Fruit fly (Drosophila melanogaster) whole organism, embryonic: ENCODE measurements around the gene Sulf1.

Experiments
- Atf3 ChIP-seq: fragments of 200-800 bp; sonication (Bioruptor generic); optimal IDR thresholded peaks from 3 replicates; lab custom pipeline; 2016; ENCODE audit warnings: missing biosample characterization, missing genetic modification characterization
- B-H1 ChIP-seq: fragments of 200-800 bp; sonication (Bioruptor generic); IDR thresholded peaks from 3 replicates; pipeline ENCODE4 v1.3.6; 2022; ENCODE audit warnings: missing biosample characterization, missing genetic modification characterization
- CG12299 ChIP-seq: fragments of 200-800 bp; sonication (Bioruptor generic); optimal IDR thresholded peaks from 2 replicates; lab custom pipeline; 2018; ENCODE audit warnings: missing biosample characterization, mild to moderate bottlenecking, missing genetic modification characterization
- CG12391 ChIP-seq: fragments of 200-800 bp; sonication (Bioruptor generic); optimal IDR thresholded peaks from 3 replicates; lab custom pipeline; 2018; ENCODE audit warnings: missing biosample characterization, mild to moderate bottlenecking, missing genetic modification characterization, moderate library complexity
- CG13296 ChIP-seq: fragments of 200-800 bp; sonication (Bioruptor generic); optimal IDR thresholded peaks from 3 replicates; lab custom pipeline; 2018; ENCODE audit warnings: missing biosample characterization, mild to moderate bottlenecking, missing genetic modification characterization
- CG15011 ChIP-seq: fragments of 200-800 bp; sonication (Bioruptor generic); optimal IDR thresholded peaks from 3 replicates; lab custom pipeline; 2018; ENCODE audit warnings: missing biosample characterization, mild to moderate bottlenecking, missing genetic modification characterization
- CG15073 ChIP-seq: fragments of 200-800 bp; sonication (Bioruptor generic); optimal IDR thresholded peaks from 2 replicates; lab custom pipeline; 2016; ENCODE audit warnings: missing biosample characterization, missing genetic modification characterization
- CG1602 ChIP-seq: fragments of 200-800 bp; sonication (Bioruptor generic); optimal IDR thresholded peaks from 3 replicates; lab custom pipeline; 2016; ENCODE audit warnings: missing biosample characterization, missing genetic modification characterization
- CG31388 ChIP-seq: fragments of 200-800 bp; sonication (Bioruptor generic); optimal IDR thresholded peaks from 2 replicates; lab custom pipeline; 2016; ENCODE audit warnings: missing biosample characterization, missing genetic modification characterization
- CG4707 ChIP-seq: fragments of 200-800 bp; sonication (Bioruptor generic); optimal IDR thresholded peaks from 2 replicates; lab custom pipeline; 2018; ENCODE audit warnings: missing biosample characterization, mild to moderate bottlenecking, missing genetic modification characterization, moderate library complexity
- CG4854 ChIP-seq: fragments of 200-800 bp; sonication (Bioruptor generic); optimal IDR thresholded peaks from 2 replicates; lab custom pipeline; 2016; ENCODE audit warnings: missing biosample characterization, missing genetic modification characterization, inconsistent platforms
- CG6791 ChIP-seq: fragments of 200-800 bp; sonication (Bioruptor generic); IDR thresholded peaks from 3 replicates; pipeline ENCODE4 v1.3.6; 2022; ENCODE audit warnings: missing biosample characterization, missing genetic modification characterization; ENCODE audit not compliant: partially characterized antibody
- CG7839 ChIP-seq: fragments of 200-800 bp; sonication (Bioruptor generic); optimal IDR thresholded peaks from 3 replicates; lab custom pipeline; 2018; ENCODE audit warnings: missing biosample characterization, mild to moderate bottlenecking, missing genetic modification characterization, moderate library complexity
- CG7928 ChIP-seq: fragments of 200-800 bp; sonication (Bioruptor generic); optimal IDR thresholded peaks from 2 replicates; lab custom pipeline; 2017; ENCODE audit warnings: missing biosample characterization, mild to moderate bottlenecking, missing genetic modification characterization
- CG7963 ChIP-seq: fragments of 200-800 bp; sonication (Bioruptor generic); IDR thresholded peaks from 3 replicates; pipeline ENCODE4 v1.3.6; 2022; ENCODE audit warnings: missing biosample characterization, missing genetic modification characterization; ENCODE audit not compliant: partially characterized antibody
- CG9609 ChIP-seq: fragments of 200-800 bp; sonication (Bioruptor generic); optimal IDR thresholded peaks from 3 replicates; lab custom pipeline; 2016; ENCODE audit warnings: missing biosample characterization, missing genetic modification characterization
- CG9932 ChIP-seq: fragments of 200-800 bp; sonication (Bioruptor generic); IDR thresholded peaks from 2 replicates; pipeline ENCODE4 v1.3.6; 2022; ENCODE audit warnings: missing biosample characterization, missing genetic modification characterization
- Chrac-16 ChIP-seq: fragments of 200-800 bp; sonication (Bioruptor generic); optimal IDR thresholded peaks from 3 replicates; lab custom pipeline; 2016; ENCODE audit warnings: missing biosample characterization, missing genetic modification characterization
- Dll ChIP-seq: fragments of 200-800 bp; sonication (Bioruptor generic); IDR thresholded peaks from 4 replicates; pipeline ENCODE4 v1.3.6; 2022; ENCODE audit warnings: missing biosample characterization, missing genetic modification characterization; ENCODE audit not compliant: partially characterized antibody
- Fer1 ChIP-seq: fragments of 200-800 bp; sonication (Bioruptor generic); optimal IDR thresholded peaks from 2 replicates; lab custom pipeline; 2017; ENCODE audit warnings: missing biosample characterization, mild to moderate bottlenecking, missing genetic modification characterization
- Fer3 ChIP-seq: fragments of 200-800 bp; sonication (Bioruptor generic); optimal IDR thresholded peaks from 2 replicates; lab custom pipeline; 2018; ENCODE audit warnings: missing biosample characterization, mild to moderate bottlenecking, missing genetic modification characterization, moderate library complexity
- H15 ChIP-seq: fragments of 200-800 bp; sonication (Bioruptor generic); IDR thresholded peaks from 3 replicates; pipeline ENCODE4 v1.3.6; 2022; ENCODE audit warnings: missing biosample characterization, missing genetic modification characterization
- Mrtf ChIP-seq: fragments of 200-800 bp; sonication (Bioruptor generic); IDR thresholded peaks from 3 replicates; pipeline ENCODE4 v1.3.6; 2022; ENCODE audit warnings: missing biosample characterization, missing genetic modification characterization
- Nf-YA ChIP-seq: fragments of 200-800 bp; sonication (Bioruptor generic); IDR thresholded peaks from 2 replicates; pipeline ENCODE4 v1.3.6; 2022; ENCODE audit warnings: missing biosample characterization, missing genetic modification characterization
- NfI ChIP-seq: fragments of 200-800 bp; sonication (Bioruptor generic); optimal IDR thresholded peaks from 3 replicates; lab custom pipeline; 2018; ENCODE audit warnings: missing biosample characterization, mild to moderate bottlenecking, missing genetic modification characterization, moderate library complexity
- Sry-β ChIP-seq: fragments of 200-800 bp; sonication (Bioruptor generic); optimal IDR thresholded peaks from 2 replicates; lab custom pipeline; 2018; ENCODE audit warnings: missing biosample characterization, mild to moderate bottlenecking, missing genetic modification characterization, moderate library complexity
- Ssrp ChIP-seq: fragments of 200-800 bp; sonication (Bioruptor generic); optimal IDR thresholded peaks from 2 replicates; lab custom pipeline; 2018; ENCODE audit warnings: missing biosample characterization, mild to moderate bottlenecking, missing genetic modification characterization, moderate library complexity
- Stat92E ChIP-seq, 3 experiments: fragments of >200 bp in 2 of 3; fragments of 200-800 bp in 1 of 3; sonication (Bioruptor generic) in 1 of 3; optimal IDR thresholded peaks; 2 replicates each; lab custom pipeline; 2017 to 2019; ENCODE audit warnings: missing biosample characterization in 3 of 3, missing genetic modification characterization in 3 of 3, mild to moderate bottlenecking in 1 of 3, moderate library complexity in 1 of 3
- Tbp ChIP-seq: fragments of >200 bp; optimal IDR thresholded peaks from 2 replicates; lab custom pipeline; 2018; ENCODE audit warnings: missing biosample characterization, missing genetic modification characterization
- ap ChIP-seq: fragments of 200-800 bp; sonication (Bioruptor generic); IDR thresholded peaks from 2 replicates; pipeline ENCODE4 v1.3.6; 2022; ENCODE audit warnings: missing biosample characterization, missing genetic modification characterization
- ase ChIP-seq: fragments of 200-800 bp; sonication (Bioruptor generic); IDR thresholded peaks from 3 replicates; pipeline ENCODE4 v1.3.6; 2022; ENCODE audit warnings: missing biosample characterization, missing genetic modification characterization
- bcd ChIP-seq: fragments of 200-800 bp; sonication (Bioruptor generic); optimal IDR thresholded peaks from 2 replicates; lab custom pipeline; 2017; ENCODE audit warnings: missing biosample characterization, mild to moderate bottlenecking, missing genetic modification characterization
- bowl ChIP-seq: fragments of 200-800 bp; sonication (Bioruptor generic); IDR thresholded peaks from 2 replicates; pipeline ENCODE4 v1.3.6; 2022; ENCODE audit warnings: missing biosample characterization, missing genetic modification characterization
- corto ChIP-seq: fragments of 200-800 bp; sonication (Bioruptor generic); optimal IDR thresholded peaks from 2 replicates; lab custom pipeline; 2016; ENCODE audit warnings: missing biosample characterization, mild to moderate bottlenecking, missing genetic modification characterization, moderate library complexity
- crc ChIP-seq: fragments of 200-800 bp; sonication (Bioruptor generic); optimal IDR thresholded peaks from 2 replicates; lab custom pipeline; 2016; ENCODE audit warnings: missing biosample characterization, missing genetic modification characterization
- eyg ChIP-seq: fragments of 200-800 bp; sonication (Bioruptor generic); optimal IDR thresholded peaks from 3 replicates; lab custom pipeline; 2016; ENCODE audit warnings: missing biosample characterization, missing genetic modification characterization
- gcm2 ChIP-seq: fragments of 200-800 bp; sonication (Bioruptor generic); optimal IDR thresholded peaks from 2 replicates; lab custom pipeline; 2016; ENCODE audit warnings: missing biosample characterization, missing genetic modification characterization
- grau ChIP-seq: fragments of 200-800 bp; optimal IDR thresholded peaks from 3 replicates; lab custom pipeline; 2019; ENCODE audit warnings: missing biosample characterization, mild to moderate bottlenecking, missing genetic modification characterization, moderate library complexity
- ham ChIP-seq: fragments of 200-800 bp; sonication (Bioruptor generic); IDR thresholded peaks from 2 replicates; pipeline ENCODE4 v1.3.6; 2022; ENCODE audit warnings: missing biosample characterization, missing genetic modification characterization
- hb ChIP-seq: fragments of 200-800 bp; sonication (Bioruptor generic); IDR thresholded peaks from 3 replicates; pipeline ENCODE4 v1.3.6; 2022; ENCODE audit warnings: missing biosample characterization, missing genetic modification characterization; ENCODE audit not compliant: partially characterized antibody
- lilli ChIP-seq: fragments of 200-800 bp; sonication (Bioruptor generic); optimal IDR thresholded peaks from 3 replicates; lab custom pipeline; 2016; ENCODE audit warnings: missing biosample characterization, missing genetic modification characterization
- oc ChIP-seq: fragments of 200-800 bp; sonication (Bioruptor generic); optimal IDR thresholded peaks from 2 replicates; lab custom pipeline; 2018; ENCODE audit warnings: missing biosample characterization, mild to moderate bottlenecking, missing genetic modification characterization, moderate library complexity
- onecut ChIP-seq: fragments of 200-800 bp; sonication (Bioruptor generic); IDR thresholded peaks from 2 replicates; pipeline ENCODE4 v1.3.6; 2022; ENCODE audit warnings: missing biosample characterization, missing genetic modification characterization
- pho ChIP-seq: fragments of 200-800 bp; sonication (Bioruptor generic); optimal IDR thresholded peaks from 2 replicates; lab custom pipeline; 2016; ENCODE audit warnings: missing biosample characterization, missing genetic modification characterization
- repo ChIP-seq: fragments of 200-800 bp; sonication (Bioruptor generic); optimal IDR thresholded peaks from 2 replicates; lab custom pipeline; 2016; ENCODE audit warnings: missing biosample characterization, missing genetic modification characterization
- scrt ChIP-seq: fragments of 200-800 bp; sonication (Bioruptor generic); optimal IDR thresholded peaks from 2 replicates; lab custom pipeline; 2018; ENCODE audit warnings: missing biosample characterization, mild to moderate bottlenecking, missing genetic modification characterization, moderate library complexity
- shn ChIP-seq: fragments of 200-800 bp; sonication (Bioruptor generic); optimal IDR thresholded peaks from 3 replicates; lab custom pipeline; 2016; ENCODE audit warnings: missing biosample characterization, missing genetic modification characterization
- sqz ChIP-seq: fragments of 200-800 bp; sonication (Bioruptor generic); optimal IDR thresholded peaks from 3 replicates; lab custom pipeline; 2018; ENCODE audit warnings: missing biosample characterization, mild to moderate bottlenecking, missing genetic modification characterization
- stwl ChIP-seq: fragments of 200-800 bp; sonication (Bioruptor generic); optimal IDR thresholded peaks from 3 replicates; lab custom pipeline; 2018; ENCODE audit warnings: missing biosample characterization, mild to moderate bottlenecking, missing genetic modification characterization, moderate library complexity
- vfl ChIP-seq: fragments of 200-800 bp; sonication (Bioruptor generic); optimal IDR thresholded peaks from 2 replicates; lab custom pipeline; 2016; ENCODE audit warnings: missing biosample characterization, missing genetic modification characterization

Gene Sulf1

DNA sequence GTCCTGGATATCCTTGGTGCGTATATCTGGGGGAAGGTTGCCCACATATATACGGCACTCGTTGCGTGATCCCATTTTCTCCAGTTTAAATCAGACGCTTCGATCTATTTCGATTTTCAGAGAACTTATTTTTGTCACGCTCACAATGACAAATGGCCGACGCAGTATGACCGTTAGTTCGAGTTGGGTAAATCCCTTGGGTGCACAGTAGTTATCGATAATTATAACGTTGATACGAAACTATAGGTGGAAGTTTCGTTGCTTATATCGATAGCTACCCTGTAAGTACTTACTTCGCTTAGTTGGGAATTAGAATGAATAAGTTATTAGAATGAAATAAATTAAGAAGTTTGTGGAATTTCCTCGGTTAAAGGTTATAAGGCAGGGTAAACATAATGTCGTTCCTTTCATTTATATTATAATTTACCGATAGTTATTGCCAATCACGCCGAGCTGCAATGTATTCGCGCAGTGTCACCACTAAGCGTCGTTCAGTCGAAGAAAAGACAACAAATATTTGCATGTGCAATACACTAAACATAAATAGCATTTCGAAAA lies 2.5 kb upstream of the Sulf1 start, which contains the start of the genes SF2 and pad (continued):
- TF ChIP-seq CG31388 (GFP tag; lab: Kevin White, UChicago): peak; percentile 46
- peak; percentile 20; the same call in 1 of the 3 replicates for TF ChIP-seq B-H1 (GFP tag; lab: Robert Waterston, UW)
- peak; percentile 91 for TF ChIP-seq lilli (GFP tag; lab: Kevin White, UChicago)
- peak; percentile 76 for TF ChIP-seq CG7963 (GFP tag; lab: Robert Waterston, UW)
- peak; percentile 60 for TF ChIP-seq CG4854
- no peak for TF ChIP-seq CG4707 (GFP tag; lab: Kevin White, UChicago)
- peak; percentile 87 for TF ChIP-seq Chrac-16 (GFP tag; lab: Kevin White, UChicago)
- TF ChIP-seq Tbp: peak; percentile 24
- TF ChIP-seq Dll: peak; percentile 98
- TF ChIP-seq ham: no peak
- no peak; the same call in 2 of the 3 replicates for TF ChIP-seq Mrtf (GFP tag; lab: Robert Waterston, UW)
- peak in 1 of 3 experiments; percentile 44 for TF ChIP-seq Stat92E (GFP tag; optimal IDR thresholded peaks at IDR 0.05; lab: Kevin White, UChicago)
- TF ChIP-seq Nf-YA (GFP tag; lab: Robert Waterston, UW): no peak
- TF ChIP-seq CG12391 (tag; lab: Kevin White, UChicago): peak; percentile 89
- peak; percentile 64 for TF ChIP-seq CG9609 (GFP tag; lab: Kevin White, UChicago)
- TF ChIP-seq Fer1 (GFP tag; lab: Kevin White, UChicago): peak; percentile 78
- peak; percentile 51; the same call in 2 of the 3 replicates for TF ChIP-seq H15 (GFP tag; lab: Robert Waterston, UW)
- TF ChIP-seq gcm2 (GFP tag; lab: Kevin White, UChicago): peak; percentile 55
- peak; percentile 60 for TF ChIP-seq Fer3
- no peak for TF ChIP-seq repo
- TF ChIP-seq pho (GFP tag; lab: Kevin White, UChicago): peak; percentile 86
- TF ChIP-seq hb: peak; percentile 92
- peak; percentile 62 for TF ChIP-seq stwl
- peak; percentile 80 for TF ChIP-seq bcd
- TF ChIP-seq corto (GFP tag; lab: Kevin White, UChicago): no peak
- TF ChIP-seq CG12299 (tag; lab: Kevin White, UChicago): peak; percentile 69
- peak; percentile 17 for TF ChIP-seq oc (tag; lab: Kevin White, UChicago)
- peak; percentile 76 for TF ChIP-seq NfI (GFP tag; lab: Kevin White, UChicago)
- TF ChIP-seq CG9932: peak; percentile 93
- TF ChIP-seq ase (GFP tag; lab: Robert Waterston, UW): peak; percentile 59; the same call in 1 of the 3 replicates
- TF ChIP-seq scrt (GFP tag; lab: Kevin White, UChicago): peak; percentile 56
- peak; percentile 75 for TF ChIP-seq CG13296
- TF ChIP-seq ap (GFP tag; lab: Robert Waterston, UW): no peak
- TF ChIP-seq eyg (GFP tag; lab: Kevin White, UChicago): peak; percentile 46
- TF ChIP-seq CG6791 (GFP tag; lab: Robert Waterston, UW): peak; percentile 80
- peak; percentile 84 for TF ChIP-seq grau (tag; lab: Kevin White, UChicago)
- peak; percentile 61 for TF ChIP-seq shn (GFP tag; lab: Kevin White, UChicago)
- TF ChIP-seq CG7928 (GFP tag; lab: Kevin White, UChicago): no peak
- TF ChIP-seq Ssrp (tag; lab: Kevin White, UChicago): peak; percentile 73
- peak; percentile 68 for TF ChIP-seq crc
- peak; percentile 23 for TF ChIP-seq sqz (GFP tag; lab: Kevin White, UChicago)
- TF ChIP-seq vfl (GFP tag; lab: Kevin White, UChicago): peak; percentile 85
- TF ChIP-seq bowl (GFP tag; lab: Robert Waterston, UW): no peak
- peak; percentile 71 for TF ChIP-seq CG1602 (GFP tag; lab: Kevin White, UChicago)
- peak; percentile 18 for TF ChIP-seq Sry-β (GFP tag; lab: Kevin White, UChicago)
- TF ChIP-seq Atf3 (GFP tag; lab: Kevin White, UChicago): peak; percentile 79
- peak; percentile 76 for TF ChIP-seq CG7839 (tag; lab: Kevin White, UChicago)
- TF ChIP-seq onecut (GFP tag; lab: Robert Waterston, UW): peak; percentile 53
- TF ChIP-seq CG15011 (GFP tag; lab: Kevin White, UChicago): peak; percentile 56
- TF ChIP-seq CG15073 (GFP tag; lab: Kevin White, UChicago): peak; percentile 35
